Worm (Caenorhabditis elegans): ENCODE measurements around the gene rad-50.

- TF ChIP-seq saeg-2 (GFP tag; IDR thresholded peaks at IDR 0.05) (no peak), egl-27 (tag; optimal IDR thresholded peaks at IDR 0.05) (no peak), unc-62 (GFP tag; optimal IDR thresholded peaks at IDR 0.05 in 1 of 2) (no peak), unc-62 (tag; optimal IDR thresholded peaks at IDR 0.05) (no peak), aha-1 (tag) (no peak), lin-39 (tag; optimal IDR thresholded peaks at IDR 0.05) (no peak), mdt-29 (GFP tag; IDR thresholded peaks at IDR 0.05) (no peak), nhr-237 (tag; optimal IDR thresholded peaks at IDR 0.05) (no peak), fkh-10 (GFP tag; optimal IDR thresholded peaks at IDR 0.05) (no peak)
These were observed 46.0 kb upstream of the rad-50 start for ce11 chrV:12199474-12199873.
